Worm (Caenorhabditis elegans) whole organism, L1 larva: ENCODE results near the gene F23H12.3.
A peak's percentile ranks its signal among the peaks of the same experiment; 100 is the strongest.

Experiments
- C16A3.4 ChIP-seq: fragments of 150-350 bp; optimal IDR thresholded peaks from 2 replicates; lab custom pipeline; 2014; ENCODE audit warnings: missing biosample characterization, missing genetic modification characterization
- aha-1 ChIP-seq: fragments of 150-350 bp; optimal IDR thresholded peaks from 2 replicates; lab custom pipeline; 2014; ENCODE audit warnings: missing biosample characterization, missing genetic modification characterization
- alr-1 ChIP-seq: fragments of 200-800 bp; sonication (Bioruptor generic); optimal IDR thresholded peaks from 2 replicates; lab custom pipeline; 2018; ENCODE audit warnings: borderline replicate concordance, mild to moderate bottlenecking, missing genetic modification characterization, missing compliant biosample characterization
- aly-2 ChIP-seq: fragments of 150-350 bp; optimal IDR thresholded peaks from 2 replicates; lab custom pipeline; 2014; ENCODE audit warnings: missing biosample characterization, missing genetic modification characterization
- ama-1 ChIP-seq: fragments of 150-350 bp; optimal IDR thresholded peaks from 2 replicates; lab custom pipeline; 2014
- blmp-1 ChIP-seq: fragments of 150-350 bp; optimal IDR thresholded peaks from 2 replicates; lab custom pipeline; 2014; ENCODE audit warnings: missing biosample characterization, missing genetic modification characterization
- ceh-8 ChIP-seq: fragments of 200-800 bp; sonication (Bioruptor generic); optimal IDR thresholded peaks from 2 replicates; lab custom pipeline; 2018; ENCODE audit warnings: mild to moderate bottlenecking, missing genetic modification characterization, moderate library complexity, missing compliant biosample characterization
- ceh-82 ChIP-seq, 3 experiments: fragments of 150-350 bp in 1 of 3; sonication (generic microtip) in 2 of 3; optimal IDR thresholded peaks; 2 replicates each; lab custom pipeline; 2014 to 2017; ENCODE audit warnings: missing biosample characterization in 3 of 3, missing genetic modification characterization in 3 of 3
- ces-1 ChIP-seq: fragments of 150-350 bp; optimal IDR thresholded peaks from 2 replicates; lab custom pipeline; 2014; ENCODE audit warnings: missing biosample characterization, missing genetic modification reagents, missing genetic modification characterization
- egl-13 ChIP-seq: sonication (generic microtip); optimal IDR thresholded peaks from 2 replicates; lab custom pipeline; 2016; ENCODE audit warnings: missing genotype, missing genetic modification reagents, missing genetic modification characterization, missing compliant biosample characterization
- egl-27 ChIP-seq, 2 experiments: fragments of 150-350 bp in 1 of 2; sonication (generic microtip); optimal IDR thresholded peaks; 3 replicates each; lab custom pipeline; 2017 to 2018; ENCODE audit warnings: missing biosample characterization in 2 of 2, missing genetic modification characterization in 2 of 2, missing genetic modification reagents in 2 of 2
- elt-2 ChIP-seq: sonication (generic microtip); optimal IDR thresholded peaks from 2 replicates; lab custom pipeline; 2016; ENCODE audit warnings: missing genetic modification characterization, mild to moderate bottlenecking, inconsistent platforms, missing compliant biosample characterization, missing genetic modification reagents
- elt-3 ChIP-seq, 6 experiments: fragments of 150-350 bp in 1 of 6; sonication (generic microtip); optimal IDR thresholded peaks; 2 replicates each; lab custom pipeline; 2017 to 2018; ENCODE audit warnings: missing biosample characterization in 6 of 6, missing genetic modification characterization in 6 of 6, inconsistent platforms in 1 of 6
- ets-5 ChIP-seq: fragments of 200-800 bp; sonication (Bioruptor generic); IDR thresholded peaks from 2 replicates; pipeline ENCODE4 v1.3.6; 2022; ENCODE audit warnings: missing genetic modification characterization, missing compliant biosample characterization
- hpl-2 ChIP-seq: fragments of 150-350 bp; optimal IDR thresholded peaks from 2 replicates; lab custom pipeline; 2014; ENCODE audit warnings: missing biosample characterization, missing genetic modification reagents, missing genetic modification characterization
- irx-1 ChIP-seq: sonication (generic microtip); optimal IDR thresholded peaks from 2 replicates; lab custom pipeline; 2016; ENCODE audit warnings: missing genetic modification characterization, missing compliant biosample characterization
- isw-1 ChIP-seq: fragments of 200-800 bp; sonication (Bioruptor generic); IDR thresholded peaks from 2 replicates; pipeline ENCODE4 v1.3.6; 2022; ENCODE audit warnings: missing genetic modification characterization, missing compliant biosample characterization
- jun-1 ChIP-seq: fragments of 150-350 bp; optimal IDR thresholded peaks from 2 replicates; lab custom pipeline; 2014; ENCODE audit warnings: missing biosample characterization, missing genetic modification reagents, missing genetic modification characterization
- lin-13 ChIP-seq: fragments of 150-350 bp; optimal IDR thresholded peaks from 2 replicates; lab custom pipeline; 2014; ENCODE audit warnings: missing biosample characterization, missing genetic modification reagents, missing genetic modification characterization
- lin-15B ChIP-seq: fragments of 150-350 bp; sonication (generic microtip); optimal IDR thresholded peaks from 3 replicates; lab custom pipeline; 2014; ENCODE audit warnings: missing biosample characterization, missing genetic modification characterization
- lin-35 ChIP-seq, 2 experiments: fragments of 150-350 bp; optimal IDR thresholded peaks; 2 replicates each; lab custom pipeline; 2014; ENCODE audit warnings: missing biosample characterization in 2 of 2, missing genetic modification characterization in 2 of 2, missing genetic modification reagents in 2 of 2
- mab-9 ChIP-seq: fragments of 200-800 bp; sonication (Bioruptor generic); IDR thresholded peaks from 2 replicates; pipeline ENCODE4 v1.3.6; 2022; ENCODE audit warnings: missing genetic modification reagents, missing genetic modification characterization, missing compliant biosample characterization
- mdl-1 ChIP-seq, 2 experiments: fragments of 150-350 bp; optimal IDR thresholded peaks; 2 replicates each; lab custom pipeline; 2014 to 2017; ENCODE audit warnings: missing biosample characterization in 2 of 2, missing genetic modification characterization in 2 of 2, inconsistent platforms in 1 of 2
- mef-2 ChIP-seq: fragments of 150-350 bp; optimal IDR thresholded peaks from 2 replicates; lab custom pipeline; 2014; ENCODE audit warnings: missing biosample characterization, missing genetic modification characterization
- mep-1 ChIP-seq: fragments of 150-350 bp; optimal IDR thresholded peaks from 2 replicates; lab custom pipeline; 2014; ENCODE audit warnings: missing biosample characterization, missing genetic modification characterization
- nhr-11 ChIP-seq: fragments of 150-350 bp; optimal IDR thresholded peaks from 2 replicates; lab custom pipeline; 2014; ENCODE audit warnings: missing biosample characterization, missing genetic modification characterization
- nhr-12 ChIP-seq: sonication (generic microtip); optimal IDR thresholded peaks from 2 replicates; lab custom pipeline; 2017; ENCODE audit warnings: missing biosample characterization, missing genetic modification characterization
- nhr-19 ChIP-seq: fragments of 200-800 bp; sonication (Bioruptor generic); conservative IDR thresholded peaks from 2 replicates; pipeline ENCODE4 v1.3.6; 2022; ENCODE audit warnings: missing genetic modification characterization, missing compliant biosample characterization
- nhr-237 ChIP-seq: fragments of 150-350 bp; optimal IDR thresholded peaks from 2 replicates; lab custom pipeline; 2014; ENCODE audit warnings: missing biosample characterization, missing genetic modification characterization
- nhr-47 ChIP-seq: sonication (generic microtip); optimal IDR thresholded peaks from 2 replicates; lab custom pipeline; 2016; ENCODE audit warnings: mild to moderate bottlenecking, missing genetic modification characterization, moderate library complexity, missing compliant biosample characterization
- nhr-71 ChIP-seq: sonication (generic microtip); optimal IDR thresholded peaks from 2 replicates; lab custom pipeline; 2016; ENCODE audit warnings: mild to moderate bottlenecking, missing genetic modification characterization, moderate library complexity, missing compliant biosample characterization
- nhr-76 ChIP-seq: sonication (generic microtip); optimal IDR thresholded peaks from 2 replicates; lab custom pipeline; 2017; ENCODE audit warnings: missing biosample characterization, missing genetic modification characterization
- nhr-77 ChIP-seq: fragments of 150-350 bp; optimal IDR thresholded peaks from 2 replicates; lab custom pipeline; 2014; ENCODE audit warnings: missing biosample characterization, missing genetic modification characterization
- nhr-85 ChIP-seq: sonication (generic microtip); peaks from one replicate; lab custom pipeline; 2016; ENCODE audit warnings: missing genetic modification characterization, inconsistent platforms, missing compliant biosample characterization
- pax-3 ChIP-seq: fragments of 200-800 bp; sonication (Bioruptor generic); optimal IDR thresholded peaks from 2 replicates; lab custom pipeline; 2018; ENCODE audit warnings: mild to moderate bottlenecking, missing genetic modification characterization, moderate library complexity, missing compliant biosample characterization
- skn-1 ChIP-seq: fragments of 150-350 bp; optimal IDR thresholded peaks from 2 replicates; lab custom pipeline; 2014; ENCODE audit warnings: missing biosample characterization, missing genetic modification characterization
- snpc-4 ChIP-seq: fragments of 150-350 bp; optimal IDR thresholded peaks from 2 replicates; lab custom pipeline; 2014; ENCODE audit warnings: missing biosample characterization, missing genetic modification characterization
- sup-37 ChIP-seq: fragments of 200-800 bp; sonication (Bioruptor generic); optimal IDR thresholded peaks from 2 replicates; lab custom pipeline; 2018; ENCODE audit warnings: mild to moderate bottlenecking, missing genetic modification characterization, missing compliant biosample characterization
- tbx-2 ChIP-seq: sonication (generic microtip); optimal IDR thresholded peaks from 2 replicates; lab custom pipeline; 2016; ENCODE audit warnings: missing genetic modification characterization, missing compliant biosample characterization
- unc-130 ChIP-seq: fragments of 150-350 bp; optimal IDR thresholded peaks from 2 replicates; lab custom pipeline; 2017; ENCODE audit warnings: missing biosample characterization, missing genetic modification characterization, inconsistent platforms
- unc-62 ChIP-seq: fragments of 150-350 bp; optimal IDR thresholded peaks from 2 replicates; lab custom pipeline; 2014; ENCODE audit warnings: missing biosample characterization, missing genetic modification reagents, missing genetic modification characterization
- xbp-1 ChIP-seq: sonication (generic microtip); optimal IDR thresholded peaks from 2 replicates; lab custom pipeline; 2016; ENCODE audit warnings: missing genetic modification characterization, missing compliant biosample characterization
- zip-4 ChIP-seq: fragments of 200-800 bp; sonication (Bioruptor generic); optimal IDR thresholded peaks from 2 replicates; lab custom pipeline; 2018; ENCODE audit warnings: mild to moderate bottlenecking, missing genetic modification characterization, moderate library complexity, missing compliant biosample characterization

Gene F23H12.3

DNA sequence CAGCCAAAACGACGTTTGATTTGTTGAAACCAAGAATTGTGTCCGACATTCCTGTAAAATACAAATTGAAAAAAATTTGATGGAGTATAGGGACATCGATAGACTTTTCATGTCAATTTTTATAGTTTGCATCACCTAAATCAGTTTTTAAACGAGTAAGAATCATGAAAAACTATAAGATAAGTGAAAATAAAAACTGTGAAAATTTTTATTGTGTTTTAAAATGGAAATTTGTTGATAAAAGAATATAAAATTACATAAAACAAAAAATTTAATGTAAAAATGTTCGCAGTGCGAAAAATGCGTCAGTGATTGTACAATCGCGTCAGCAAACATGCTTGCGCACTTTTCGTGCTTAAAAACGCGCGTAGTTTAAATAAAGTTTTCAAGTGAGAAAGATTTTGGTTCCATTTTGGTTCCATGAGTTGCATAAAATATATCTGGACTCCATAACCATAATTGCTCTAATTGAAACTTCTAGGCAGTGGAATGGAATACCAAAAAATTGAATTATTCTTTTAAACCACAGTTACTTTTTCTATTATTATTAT is 1.5 kb upstream of the F23H12.3 start, which contains the start of gene tomm-20 (continued):
- TF ChIP-seq lin-35 (GFP tag; optimal IDR thresholded peaks at IDR 0.05; lab: Kevin White, UChicago) (peak; percentile 99), irx-1 (tag; lab: Kevin White, UChicago) (peak; percentile 89), mep-1 (tag; lab: Kevin White, UChicago) (peak; percentile 99), lin-15B (tag; lab: Kevin White, UChicago) (peak; percentile 84), ceh-82 (tag; optimal IDR thresholded peaks at IDR 0.05; lab: Kevin White, UChicago) (peak; percentile 93 to 96 (median 94)), nhr-76 (no peak), ets-5 (GFP tag; lab: Robert Waterston, UW) (no peak), sup-37 (GFP tag; lab: Kevin White, UChicago) (peak; percentile 78), unc-130 (peak; percentile 93), lin-13 (peak; percentile 92), skn-1 (tag; lab: Kevin White, UChicago) (peak; percentile 90), nhr-11 (tag; lab: Kevin White, UChicago) (peak; percentile 88), mdl-1 (tag; optimal IDR thresholded peaks at IDR 0.05; lab: Kevin White, UChicago) (peak in 1 of 2 experiments; percentile 78), nhr-237 (peak; percentile 74), mab-9 (GFP tag; lab: Robert Waterston, UW) (peak; percentile 89), nhr-71 (peak; percentile 97), C16A3.4 (tag; lab: Kevin White, UChicago) (peak; percentile 96), ces-1 (GFP tag; lab: Kevin White, UChicago) (no peak), xbp-1 (tag; lab: Kevin White, UChicago) (peak; percentile 93), egl-13 (tag; lab: Kevin White, UChicago) (peak; percentile 91), nhr-12 (tag; lab: Kevin White, UChicago) (no peak), hpl-2 (GFP tag; lab: Kevin White, UChicago) (peak; percentile 69), zip-4 (GFP tag; lab: Kevin White, UChicago) (peak; percentile 83), ama-1 (peak; percentile 83), unc-62 (GFP tag; lab: Kevin White, UChicago) (no peak), elt-2 (tag; lab: Kevin White, UChicago) (peak; percentile 72), pax-3 (tag; lab: Kevin White, UChicago) (peak; percentile 95), alr-1 (tag; lab: Kevin White, UChicago) (no peak), nhr-19 (GFP tag; lab: Robert Waterston, UW) (peak; percentile 96), elt-3 (tag; optimal IDR thresholded peaks at IDR 0.05; lab: Kevin White, UChicago) (peak in 3 of 6 experiments; percentile 74 to 94 (median 94)), jun-1 (peak; percentile 85), nhr-47 (tag; lab: Kevin White, UChicago) (peak; percentile 97), aha-1 (tag; lab: Kevin White, UChicago) (peak; percentile 69), isw-1 (GFP tag; lab: Robert Waterston, UW) (peak; percentile 90), aly-2 (tag; lab: Kevin White, UChicago) (peak; percentile 88), nhr-77 (tag; lab: Kevin White, UChicago) (peak; percentile 84), egl-27 (tag; optimal IDR thresholded peaks at IDR 0.05; lab: Kevin White, UChicago) (no peak), snpc-4 (tag; lab: Kevin White, UChicago) (peak; percentile 90), ceh-8 (peak; percentile 83), blmp-1 (peak; percentile 87), mef-2 (tag; lab: Kevin White, UChicago) (peak; percentile 59), nhr-85 (peak; percentile 97), tbx-2 (tag; lab: Kevin White, UChicago) (peak; percentile 95)
